Fruit fly (Drosophila melanogaster) Kc167 (cell line): ENCODE data around the gene BoYb.

ENCODE experiments used
- Myc ChIP-seq: fragments of >200 bp; optimal IDR thresholded peaks from 2 replicates; lab custom pipeline; 2017; ENCODE audit warnings: missing external identifiers
- Sin3A ChIP-seq: fragments of >200 bp; optimal IDR thresholded peaks from 2 replicates; lab custom pipeline; 2018; ENCODE audit warnings: missing external identifiers
- h ChIP-seq: fragments of >200 bp; optimal IDR thresholded peaks from 3 replicates; lab custom pipeline; 2018; ENCODE audit warnings: missing external identifiers

- no peak for TF ChIP-seq h (lab: Kevin White, UChicago)
- TF ChIP-seq Myc (lab: Kevin White, UChicago) = no peak
- no peak for TF ChIP-seq Sin3A (lab: Kevin White, UChicago)
Measured at dm6 chr3L:22863367-22864078, 38.2 kb upstream of the BoYb start, which contains the start of gene CG33169.
